Fruit fly (Drosophila melanogaster) whole organism, pupa: ENCODE measurements around the gene CG17294.
A peak's percentile ranks its signal among the peaks of the same experiment; 100 is the strongest.

ENCODE experiments used
- CG10348 ChIP-seq: fragments of 200-800 bp; sonication (Bioruptor generic); IDR thresholded peaks from 2 replicates; pipeline ENCODE4 v1.3.6; 2022; ENCODE audit warnings: missing biosample characterization, missing genetic modification characterization
- CG12605 ChIP-seq: fragments of 200-800 bp; sonication (Bioruptor generic); IDR thresholded peaks from 2 replicates; pipeline ENCODE4 v1.3.6; 2022; ENCODE audit warnings: missing biosample characterization, missing genetic modification characterization
- CG13204 ChIP-seq: fragments of 200-800 bp; sonication (Bioruptor generic); optimal IDR thresholded peaks from 2 replicates; lab custom pipeline; 2018; ENCODE audit warnings: missing biosample characterization, mild to moderate bottlenecking, missing genetic modification characterization, moderate library complexity
- CG14655 ChIP-seq: fragments of 200-800 bp; sonication (Bioruptor generic); optimal IDR thresholded peaks from 3 replicates; lab custom pipeline; 2017; ENCODE audit warnings: mild to moderate bottlenecking, missing biosample characterization, missing genetic modification reagents, missing genetic modification characterization
- CG15710 ChIP-seq: fragments of 200-800 bp; sonication (Bioruptor generic); optimal IDR thresholded peaks from 2 replicates; lab custom pipeline; 2018; ENCODE audit warnings: missing biosample characterization, mild to moderate bottlenecking, missing genetic modification characterization, moderate library complexity
- CG17806 ChIP-seq: fragments of 200-800 bp; sonication (Bioruptor generic); optimal IDR thresholded peaks from 2 replicates; lab custom pipeline; 2018; ENCODE audit warnings: missing biosample characterization, mild to moderate bottlenecking, missing genetic modification characterization, moderate library complexity
- CG32121 ChIP-seq: fragments of 200-800 bp; sonication (Bioruptor generic); IDR thresholded peaks from 2 replicates; pipeline ENCODE4 v1.3.6; 2022; ENCODE audit warnings: missing biosample characterization, missing genetic modification characterization
- CG34367 ChIP-seq: fragments of 200-800 bp; sonication (Bioruptor generic); optimal IDR thresholded peaks from 2 replicates; lab custom pipeline; 2018; ENCODE audit warnings: missing biosample characterization, mild to moderate bottlenecking, missing genetic modification characterization
- CG4496 ChIP-seq: fragments of 200-800 bp; sonication (Bioruptor generic); IDR thresholded peaks from 3 replicates; pipeline ENCODE4 v1.3.6; 2022; ENCODE audit warnings: missing biosample characterization, missing genetic modification characterization
- CG8159 ChIP-seq: fragments of 200-800 bp; sonication (Bioruptor generic); optimal IDR thresholded peaks from 3 replicates; lab custom pipeline; 2018; ENCODE audit warnings: missing biosample characterization, mild to moderate bottlenecking, missing genetic modification characterization, moderate library complexity
- CG8301 ChIP-seq: fragments of 200-800 bp; sonication (Bioruptor generic); optimal IDR thresholded peaks from 2 replicates; lab custom pipeline; 2018; ENCODE audit warnings: missing biosample characterization, mild to moderate bottlenecking, missing genetic modification characterization
- CG9948 ChIP-seq: fragments of 200-800 bp; sonication (Bioruptor generic); optimal IDR thresholded peaks from 2 replicates; lab custom pipeline; 2018; ENCODE audit warnings: missing biosample characterization, mild to moderate bottlenecking, missing genetic modification characterization, moderate library complexity
- D1 ChIP-seq: fragments of 200-800 bp; sonication (Bioruptor generic); optimal IDR thresholded peaks from 2 replicates; lab custom pipeline; 2018; ENCODE audit warnings: missing biosample characterization, mild to moderate bottlenecking, missing genetic modification characterization, moderate library complexity
- EcR ChIP-seq: fragments of 200-800 bp; sonication (Bioruptor generic); optimal IDR thresholded peaks from 3 replicates; lab custom pipeline; 2019; ENCODE audit warnings: missing biosample characterization, missing genetic modification characterization, mild to moderate bottlenecking, moderate library complexity, missing genetic modification reagents
- Ets98B ChIP-seq: fragments of 200-800 bp; sonication (Bioruptor generic); IDR thresholded peaks from 2 replicates; pipeline ENCODE4 v1.3.6; 2022; ENCODE audit warnings: missing biosample characterization, missing genetic modification characterization
- Pif1A ChIP-seq: fragments of 200-800 bp; sonication (Bioruptor generic); optimal IDR thresholded peaks from 3 replicates; lab custom pipeline; 2016; ENCODE audit warnings: missing biosample characterization, missing genetic modification characterization
- Pif1B ChIP-seq: fragments of 200-800 bp; sonication (Bioruptor generic); optimal IDR thresholded peaks from 3 replicates; lab custom pipeline; 2016; ENCODE audit warnings: missing biosample characterization, missing genetic modification characterization
- Snoo ChIP-seq: fragments of 200-800 bp; sonication (Bioruptor generic); optimal IDR thresholded peaks from 3 replicates; lab custom pipeline; 2017; ENCODE audit warnings: missing biosample characterization, mild to moderate bottlenecking, missing genetic modification characterization, inconsistent platforms
- fd96Ca ChIP-seq: fragments of 200-800 bp; sonication (Bioruptor generic); IDR thresholded peaks from 3 replicates; pipeline ENCODE4 v1.3.6; 2022; ENCODE audit warnings: missing biosample characterization, missing genetic modification characterization
- gl ChIP-seq: fragments of 200-800 bp; sonication (Bioruptor generic); optimal IDR thresholded peaks from 2 replicates; lab custom pipeline; 2018; ENCODE audit warnings: missing biosample characterization, mild to moderate bottlenecking, missing genetic modification characterization
- rn ChIP-seq: fragments of 200-800 bp; sonication (Bioruptor generic); IDR thresholded peaks from 2 replicates; pipeline ENCODE4 v1.3.6; 2022; ENCODE audit warnings: missing biosample characterization, missing genetic modification characterization

CG17294 gene

dm6 chr2L:8418113-8418885 is 41.5 kb downstream of the CG17294 start:
- peak; percentile 44 for TF ChIP-seq gl
- peak; percentile 18 for TF ChIP-seq CG13204 (GFP tag; lab: Kevin White, UChicago)
- no peak for TF ChIP-seq Pif1A (GFP tag; lab: Kevin White, UChicago)

DNA sequence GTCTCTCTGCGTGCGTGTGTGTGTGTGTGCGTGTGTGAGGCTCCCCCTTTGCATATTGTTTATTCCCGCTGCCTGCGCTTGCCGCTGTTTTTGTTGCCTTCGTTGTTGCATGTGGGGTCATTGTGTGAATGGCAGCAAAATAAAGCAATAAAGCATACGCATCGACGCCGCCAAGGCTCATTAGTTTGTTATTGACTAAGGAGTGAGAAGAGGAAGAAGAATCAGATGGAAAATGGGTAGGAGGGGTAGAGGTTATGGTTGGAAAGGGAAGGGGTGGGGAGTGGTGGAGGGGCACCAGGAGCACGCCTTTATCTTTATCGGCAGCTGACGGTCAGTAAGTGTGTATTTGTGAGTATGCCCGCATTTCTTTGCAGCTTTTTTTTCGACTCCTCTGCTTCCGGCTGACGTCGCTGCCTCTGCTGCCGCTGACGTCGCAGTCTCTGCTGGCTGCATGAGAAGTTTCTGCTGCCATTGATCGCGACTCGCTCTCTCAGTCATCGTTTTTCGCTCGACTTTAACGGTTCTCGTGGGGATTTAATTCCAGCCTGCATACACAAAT is 42.6 kb downstream of the CG17294 start:
- TF ChIP-seq CG13204 (GFP tag; lab: Kevin White, UChicago) (peak; percentile 75), CG14655 (peak; percentile 1), CG12605 (GFP tag; lab: Robert Waterston, UW) (0 out of 2 replicates have a peak, but pooled peaks have one; percentile 18), EcR (GFP tag; lab: Kevin White, UChicago) (peak; percentile 94), gl (peak; percentile 58), rn (GFP tag; lab: Robert Waterston, UW) (no peak), CG8301 (no peak), CG32121 (no peak), CG9948 (tag; lab: Kevin White, UChicago) (no peak), CG15710 (peak; percentile 28), CG4496 (peak; percentile 43; the same call in 1 of the 3 replicates)

DNA sequence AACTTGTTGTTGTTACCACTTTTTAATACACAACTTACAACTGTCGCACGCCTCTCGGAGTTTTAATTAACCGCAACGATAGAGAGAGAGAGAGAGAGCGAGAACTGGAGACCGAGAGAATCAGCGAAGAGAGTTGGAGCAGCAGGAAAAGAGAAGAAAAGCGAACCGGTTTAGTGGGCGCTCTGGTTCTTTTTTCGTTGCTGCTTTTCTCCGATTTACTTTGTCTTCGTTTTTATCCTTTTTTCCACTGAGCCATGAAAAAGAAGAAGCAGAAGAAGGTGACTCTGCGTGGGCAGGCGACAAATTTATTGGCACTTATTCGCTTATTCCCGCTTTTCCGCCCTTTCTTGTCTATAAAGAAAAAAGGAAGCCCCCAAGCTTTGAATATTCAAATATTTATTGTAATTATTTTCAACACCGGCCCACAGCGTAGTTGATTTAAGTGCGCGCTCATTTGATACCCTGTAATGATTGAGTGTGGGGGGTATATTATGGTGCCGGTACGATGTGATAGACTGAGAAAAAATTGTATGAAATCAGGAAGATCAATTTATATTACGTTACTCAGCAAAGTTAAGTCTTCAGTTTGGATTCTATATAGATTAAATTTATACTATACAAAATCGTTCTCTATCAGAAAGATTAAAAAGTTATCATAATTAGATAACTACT is 43.6 kb downstream of the CG17294 start:
- no peak for TF ChIP-seq CG10348 (GFP tag; lab: Robert Waterston, UW)
- TF ChIP-seq EcR (GFP tag; lab: Kevin White, UChicago), result peak; percentile 31
- no peak for TF ChIP-seq Snoo (tag; lab: Kevin White, UChicago)
- peak; percentile 24 for TF ChIP-seq CG17806 (tag; lab: Kevin White, UChicago)
- peak; percentile 43 for TF ChIP-seq CG34367 (tag; lab: Kevin White, UChicago)
- peak; percentile 22 for TF ChIP-seq CG14655
- no peak for TF ChIP-seq CG32121
- TF ChIP-seq D1 (tag; lab: Kevin White, UChicago), result no peak
- no peak for TF ChIP-seq Ets98B (GFP tag; lab: Robert Waterston, UW)
- TF ChIP-seq gl, result peak; percentile 69
- peak; percentile 57; the same call in 1 of the 3 replicates for TF ChIP-seq CG4496
- TF ChIP-seq CG12605 (GFP tag; lab: Robert Waterston, UW), result peak; percentile 36; the same call in 1 of the 2 replicates
- peak; percentile 38 for TF ChIP-seq CG8159 (tag; lab: Kevin White, UChicago)
- peak; percentile 47 for TF ChIP-seq Pif1A (GFP tag; lab: Kevin White, UChicago)
- peak; percentile 11 for TF ChIP-seq CG15710
- TF ChIP-seq Pif1B (GFP tag; lab: Kevin White, UChicago), result peak; percentile 6
- TF ChIP-seq CG9948 (tag; lab: Kevin White, UChicago), result no peak
- TF ChIP-seq fd96Ca (GFP tag; lab: Robert Waterston, UW), result no peak
- no peak for TF ChIP-seq rn (GFP tag; lab: Robert Waterston, UW)
- TF ChIP-seq CG13204 (GFP tag; lab: Kevin White, UChicago), result peak; percentile 66
- TF ChIP-seq CG8301, result peak; percentile 7

DNA sequence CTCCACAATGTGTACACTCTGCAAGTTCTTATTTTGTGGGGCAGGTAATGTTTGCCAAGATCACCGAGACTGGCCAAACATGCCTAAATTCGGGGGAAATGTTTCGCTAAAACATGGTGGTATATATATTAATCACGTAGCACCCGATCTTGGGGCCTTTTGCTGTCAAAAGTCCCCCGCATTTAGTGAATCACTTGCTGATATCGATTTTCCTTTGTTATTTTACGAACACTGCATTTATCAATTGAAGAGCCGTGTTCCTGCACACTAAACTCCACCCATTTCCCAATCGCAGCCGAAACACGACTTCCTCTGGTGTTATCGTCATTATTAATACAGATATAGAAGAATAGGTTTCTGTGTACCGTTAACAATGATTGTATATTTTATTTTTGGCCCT is 44.9 kb downstream of the CG17294 start:
- TF ChIP-seq fd96Ca (GFP tag; lab: Robert Waterston, UW) (no peak), CG10348 (GFP tag; lab: Robert Waterston, UW) (no peak), CG4496 (no peak), CG8301 (no peak), CG13204 (GFP tag; lab: Kevin White, UChicago) (no peak), CG15710 (no peak), CG34367 (tag; lab: Kevin White, UChicago) (no peak), rn (GFP tag; lab: Robert Waterston, UW) (no peak), Ets98B (GFP tag; lab: Robert Waterston, UW) (no peak), CG14655 (no peak), D1 (tag; lab: Kevin White, UChicago) (no peak), CG32121 (no peak), CG12605 (GFP tag; lab: Robert Waterston, UW) (no peak), EcR (GFP tag; lab: Kevin White, UChicago) (no peak)

DNA sequence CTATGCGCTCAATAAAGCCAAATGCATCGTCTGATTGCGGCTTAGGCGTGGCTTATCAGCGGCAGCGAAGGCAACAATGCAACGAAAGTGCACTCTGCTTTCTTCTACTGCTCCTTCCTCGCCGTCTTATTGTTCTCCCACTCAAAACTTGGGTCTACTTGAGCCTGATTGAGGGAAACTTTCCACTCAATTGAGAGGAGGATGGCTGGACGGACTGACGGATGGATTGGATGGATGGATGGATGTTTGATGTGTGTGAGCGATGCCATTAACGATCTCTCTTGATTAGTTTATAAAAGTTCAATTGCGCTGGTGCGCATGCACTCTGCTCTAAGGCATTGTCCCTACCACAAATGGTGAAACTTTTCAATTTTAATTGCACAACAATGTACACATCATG is 46.2 kb downstream of the CG17294 start:
- TF ChIP-seq CG13204 (GFP tag; lab: Kevin White, UChicago) (no peak), CG15710 (no peak), CG10348 (GFP tag; lab: Robert Waterston, UW) (no peak)
- TF ChIP-seq, all 21 proteins: peak for 0

DNA sequence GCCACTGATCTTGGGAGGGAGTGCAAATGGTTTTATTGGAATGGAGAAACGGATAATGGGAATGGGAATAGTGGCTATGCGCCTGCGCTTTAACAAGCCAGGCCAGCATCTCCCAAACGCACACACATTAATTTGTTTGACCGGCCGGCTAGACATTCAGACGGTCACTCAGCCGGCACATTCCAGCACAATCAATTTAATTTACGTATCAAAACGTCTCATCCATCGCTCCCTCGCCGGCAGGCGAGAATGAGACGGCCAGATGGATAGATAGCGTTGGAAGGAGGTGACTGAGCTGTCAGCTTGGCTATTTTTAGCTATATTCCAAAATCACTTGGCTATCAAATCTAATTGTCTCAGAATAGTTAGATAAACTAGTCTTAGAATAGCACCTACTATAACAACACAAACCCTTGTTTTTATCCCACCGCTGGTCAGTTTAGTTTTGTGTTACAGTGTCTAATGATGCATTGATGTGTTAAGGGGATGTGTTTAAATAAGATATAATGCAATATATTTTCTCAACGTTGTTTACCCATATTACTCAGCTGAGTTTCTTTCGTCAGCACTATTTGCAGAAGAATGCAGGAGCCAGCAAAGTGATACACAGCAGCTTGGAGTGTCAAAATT is 46.7 kb downstream of the CG17294 start:
- TF ChIP-seq rn (GFP tag; lab: Robert Waterston, UW) (no peak), Pif1A (GFP tag; lab: Kevin White, UChicago) (peak; percentile 16), Pif1B (GFP tag; lab: Kevin White, UChicago) (peak; percentile 24), D1 (tag; lab: Kevin White, UChicago) (no peak), gl (no peak), CG8301 (no peak), CG32121 (no peak), Snoo (tag; lab: Kevin White, UChicago) (no peak), CG15710 (peak; percentile 4), CG8159 (tag; lab: Kevin White, UChicago) (peak; percentile 30), CG14655 (no peak), EcR (GFP tag; lab: Kevin White, UChicago) (no peak), CG12605 (GFP tag; lab: Robert Waterston, UW) (no peak), CG17806 (tag; lab: Kevin White, UChicago) (no peak), CG9948 (tag; lab: Kevin White, UChicago) (no peak)
- TF ChIP-seq, all 21 proteins: peak for 4
